Worm (Caenorhabditis elegans): Measurements from ENCODE around the gene unc-3.

Gene unc-3

DNA sequence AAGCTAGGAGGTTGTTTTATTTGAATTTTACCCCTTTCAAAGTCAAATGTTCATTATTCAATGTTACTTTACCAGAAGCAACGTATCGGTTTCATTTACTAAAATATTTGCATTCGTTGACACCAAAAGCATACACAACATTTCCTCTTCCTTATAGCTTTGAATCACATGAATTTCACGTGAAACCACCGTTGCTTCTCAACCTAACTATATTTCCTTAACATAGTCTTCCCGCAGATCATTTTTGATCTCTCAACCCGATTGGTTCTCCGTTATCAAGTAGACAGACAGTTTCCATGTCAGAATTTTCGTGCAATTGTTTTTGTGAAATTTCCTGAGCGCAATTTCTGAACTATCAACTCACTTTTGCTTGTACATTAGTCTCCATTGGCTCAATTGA lies 36.6 kb downstream of the unc-3 start:
- no peak for TF ChIP-seq ceh-14 (tag; optimal IDR thresholded peaks at IDR 0.05)
- TF ChIP-seq ceh-19 (GFP tag; optimal IDR thresholded peaks at IDR 0.05), result no peak
- TF ChIP-seq npax-4 (tag; optimal IDR thresholded peaks at IDR 0.05), result no peak
- no peak for TF ChIP-seq sdc-2 (tag; optimal IDR thresholded peaks at IDR 0.05)
- no peak for TF ChIP-seq mec-3 (tag; optimal IDR thresholded peaks at IDR 0.05; ENCODE audit: borderline replicate concordance)
- TF ChIP-seq dve-1 (tag; optimal IDR thresholded peaks at IDR 0.05), result no peak
- TF ChIP-seq pax-1 (tag; optimal IDR thresholded peaks at IDR 0.05), result no peak
- TF ChIP-seq unc-42 (tag; optimal IDR thresholded peaks at IDR 0.05), result no peak
- no peak for TF ChIP-seq sox-2 (GFP tag; IDR thresholded peaks at IDR 0.05)
- TF ChIP-seq ets-4 (tag; optimal IDR thresholded peaks at IDR 0.05), result no peak
- TF ChIP-seq unc-86 (tag; optimal IDR thresholded peaks at IDR 0.05), result no peak
- no peak for TF ChIP-seq gmeb-2 (tag; optimal IDR thresholded peaks at IDR 0.05)
- TF ChIP-seq ztf-16 (tag; optimal IDR thresholded peaks at IDR 0.05), result no peak
- no peak for TF ChIP-seq ama-1 (optimal IDR thresholded peaks at IDR 0.05)
- no peak for TF ChIP-seq ceh-45 (GFP tag; IDR thresholded peaks at IDR 0.05)
- no peak for TF ChIP-seq fkh-6 (tag; optimal IDR thresholded peaks at IDR 0.05)
- no peak for TF ChIP-seq ceh-48 (tag; optimal IDR thresholded peaks at IDR 0.05)
- no peak for TF ChIP-seq C38D4.7 (GFP tag; optimal IDR thresholded peaks at IDR 0.05)
- no peak for TF ChIP-seq ttx-3 (tag; optimal IDR thresholded peaks at IDR 0.05)

DNA sequence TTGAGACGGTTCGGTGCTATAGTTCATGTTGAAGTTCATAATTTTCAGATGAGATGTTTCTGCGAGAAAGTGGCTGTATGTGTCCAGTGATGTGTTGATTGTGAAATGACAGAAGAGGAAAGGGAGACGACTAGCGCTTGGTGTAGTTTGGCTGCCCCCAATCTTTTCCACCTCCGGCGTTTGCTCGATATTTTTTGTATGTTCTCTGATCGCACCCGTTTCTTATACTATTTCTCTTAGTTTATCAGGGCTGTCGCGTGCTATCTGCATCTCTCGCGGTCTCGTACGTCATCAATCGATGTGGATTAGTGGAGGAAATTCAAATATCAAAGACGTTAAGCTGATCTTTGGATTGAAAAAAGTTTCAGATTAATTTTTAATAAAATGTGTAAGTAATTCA lies 37.4 kb downstream of the unc-3 start, which contains the start of gene atf-4:
TSS of gene atf-4 (minus strand) at position 93 of the 400 bp plus-strand sequence.
- no peak for TF ChIP-seq che-1 (tag; optimal IDR thresholded peaks at IDR 0.05)
- TF ChIP-seq pax-1 (tag; optimal IDR thresholded peaks at IDR 0.05), result no peak
- TF ChIP-seq lim-6 (tag; optimal IDR thresholded peaks at IDR 0.05), result no peak
- no peak for TF ChIP-seq ceh-48 (tag; optimal IDR thresholded peaks at IDR 0.05)
- TF ChIP-seq ceh-22 (tag; optimal IDR thresholded peaks at IDR 0.05), result no peak
- TF ChIP-seq zip-5 (tag; optimal IDR thresholded peaks at IDR 0.05), result no peak
- no peak for TF ChIP-seq unc-3 (GFP tag; conservative IDR thresholded peaks at IDR 0.05)
- no peak for TF ChIP-seq unc-3 (tag; optimal IDR thresholded peaks at IDR 0.05)
- TF ChIP-seq T23F11.4 (GFP tag; optimal IDR thresholded peaks at IDR 0.05), result no peak
- peak; percentile 58 for TF ChIP-seq unc-55 (GFP tag; optimal IDR thresholded peaks at IDR 0.05)
- TF ChIP-seq odd-2 (tag; optimal IDR thresholded peaks at IDR 0.05), result no peak
- peak; percentile 73 for TF ChIP-seq sdc-2 (tag; optimal IDR thresholded peaks at IDR 0.05)
- TF ChIP-seq ceh-31 (tag; optimal IDR thresholded peaks at IDR 0.05), result no peak
- TF ChIP-seq fax-1 (tag; optimal IDR thresholded peaks at IDR 0.05), result no peak
- TF ChIP-seq ceh-18 (tag; optimal IDR thresholded peaks at IDR 0.05), result no peak
- no peak for TF ChIP-seq ahr-1 (tag; optimal IDR thresholded peaks at IDR 0.05)
- no peak for TF ChIP-seq npax-4 (tag; optimal IDR thresholded peaks at IDR 0.05)
- no peak for TF ChIP-seq pha-4 (tag; optimal IDR thresholded peaks at IDR 0.05)
- TF ChIP-seq dve-1 (tag; optimal IDR thresholded peaks at IDR 0.05), result peak; percentile 8
- no peak for TF ChIP-seq K02D7.2 (tag; optimal IDR thresholded peaks at IDR 0.05)
- peak; percentile 50 for TF ChIP-seq elt-2 (tag; optimal IDR thresholded peaks at IDR 0.05)
- no peak for TF ChIP-seq ceh-45 (GFP tag; IDR thresholded peaks at IDR 0.05)
- no peak for TF ChIP-seq mec-3 (tag; optimal IDR thresholded peaks at IDR 0.05; ENCODE audit: borderline replicate concordance)
- no peak for TF ChIP-seq dmd-4 (tag; optimal IDR thresholded peaks at IDR 0.05; ENCODE audit: borderline replicate concordance)
- TF ChIP-seq nfya-1 (tag; optimal IDR thresholded peaks at IDR 0.05), result peak; percentile 13
- no peak for TF ChIP-seq F13H6.1 (tag; optimal IDR thresholded peaks at IDR 0.05)
- no peak for TF ChIP-seq sox-4 (tag; optimal IDR thresholded peaks at IDR 0.05)
- no peak for TF ChIP-seq hlh-8 (tag; optimal IDR thresholded peaks at IDR 0.05)

ce11 chrX:14812061-14812460 lies 38.7 kb downstream of the unc-3 start, which contains the start of gene T04C10.3:
Gene T04C10.3 (plus strand): TSS chrX:14812361.
- TF ChIP-seq elt-4 (tag; optimal IDR thresholded peaks at IDR 0.05) (no peak), elt-2 (tag; optimal IDR thresholded peaks at IDR 0.05) (no peak), K09A11.1 (tag; optimal IDR thresholded peaks at IDR 0.05; ENCODE audit: insufficient read depth) (no peak), ztf-16 (tag; optimal IDR thresholded peaks at IDR 0.05) (no peak), ttx-3 (tag; optimal IDR thresholded peaks at IDR 0.05) (no peak), pha-2 (tag; optimal IDR thresholded peaks at IDR 0.05) (no peak), unc-55 (GFP tag; optimal IDR thresholded peaks at IDR 0.05) (no peak), hlh-30 (tag; optimal IDR thresholded peaks at IDR 0.05; ENCODE audit: insufficient read depth) (no peak), ama-1 (optimal IDR thresholded peaks at IDR 0.05) (no peak)

Data from whole organism, late embryonic.